Worm (Caenorhabditis elegans) whole organism, L1 larva: ENCODE results near the gene ncx-1.

ENCODE experiments used
- dsc-1 ChIP-seq: sonication (generic microtip); optimal IDR thresholded peaks from 2 replicates; lab custom pipeline; 2016; ENCODE audit warnings: mild to moderate bottlenecking, missing genetic modification characterization, missing compliant biosample characterization
- nhr-84 ChIP-seq: sonication (generic microtip); optimal IDR thresholded peaks from 2 replicates; lab custom pipeline; 2017; ENCODE audit warnings: missing biosample characterization, missing genetic modification characterization
- snpc-4 ChIP-seq: fragments of 150-350 bp; optimal IDR thresholded peaks from 2 replicates; lab custom pipeline; 2014; ENCODE audit warnings: missing biosample characterization, missing genetic modification characterization
- ztf-11 ChIP-seq, 2 experiments: sonication (generic microtip); optimal IDR thresholded peaks; 2 replicates each; lab custom pipeline; 2016 to 2017; ENCODE audit warnings: missing genetic modification characterization in 2 of 2, missing biosample characterization in 1 of 2, missing compliant biosample characterization in 1 of 2

DNA sequence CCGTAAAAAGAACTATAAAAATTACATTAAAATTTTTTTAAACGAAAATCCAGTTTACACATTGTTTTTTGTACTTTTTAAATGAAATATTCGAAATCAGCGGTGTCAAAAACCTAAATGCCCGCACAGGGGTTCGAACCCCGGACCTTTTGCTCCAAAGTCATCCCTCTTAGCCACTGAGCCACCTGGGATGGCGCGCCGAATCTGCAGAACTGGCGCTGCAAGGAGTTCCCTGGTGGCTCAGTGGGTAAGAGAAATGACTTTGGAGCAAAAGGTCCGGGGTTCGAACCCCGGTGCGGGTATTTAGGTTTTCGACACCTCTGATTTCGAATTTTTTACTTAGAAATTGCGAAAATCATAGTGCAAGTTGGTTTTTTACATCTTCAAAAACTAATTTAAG lies 3.1 kb upstream of the ncx-1 start:
- no peak for TF ChIP-seq dsc-1 (tag; lab: Kevin White, UChicago)
- no peak for TF ChIP-seq nhr-84 (tag; lab: Kevin White, UChicago)
- TF ChIP-seq ztf-11 (tag; optimal IDR thresholded peaks at IDR 0.05; lab: Kevin White, UChicago): no peak
- TF ChIP-seq snpc-4 (tag; lab: Kevin White, UChicago): no peak
